Fruit fly (Drosophila melanogaster) whole organism: ENCODE results near the gene CG9692.

Experiments
- CG8478 ChIP-seq: fragments of >200 bp; optimal IDR thresholded peaks from 2 replicates; lab custom pipeline; 2018; ENCODE audit warnings: inconsistent platforms
- Dll ChIP-seq: fragments of >200 bp; optimal IDR thresholded peaks from 2 replicates; lab custom pipeline; 2017
- EcR ChIP-seq, 2 experiments: fragments of >200 bp; optimal IDR thresholded peaks; 2 replicates each; lab custom pipeline; 2017; ENCODE audit warnings: missing biosample characterization in 2 of 2, missing genetic modification characterization in 2 of 2, missing genetic modification reagents in 2 of 2
- pan ChIP-seq: fragments of >200 bp; optimal IDR thresholded peaks from 2 replicates; lab custom pipeline; 2017
- psq ChIP-seq: fragments of >200 bp; optimal IDR thresholded peaks from 2 replicates; lab custom pipeline; 2017
- usp ChIP-seq: fragments of >200 bp; optimal IDR thresholded peaks from 2 replicates; lab custom pipeline; 2017; ENCODE audit warnings: missing biosample characterization, missing genetic modification characterization, mixed read lengths

DNA sequence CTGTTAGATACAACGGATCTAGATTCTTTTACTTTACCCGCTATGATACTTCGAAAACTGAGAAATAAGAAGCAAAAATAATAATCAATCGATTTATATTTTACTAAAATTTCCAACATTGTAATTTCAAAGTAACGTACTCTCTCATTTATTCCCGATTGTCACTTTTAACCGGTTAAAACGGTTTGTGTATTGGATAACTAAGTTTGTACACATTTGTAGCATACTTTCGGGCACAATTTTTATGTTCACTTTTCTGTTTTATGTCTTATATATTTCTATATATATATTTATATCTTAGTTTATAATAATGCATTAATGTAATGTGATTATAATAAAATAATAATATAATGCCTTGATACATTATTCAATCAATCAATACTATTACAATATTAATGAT, 36.9 kb downstream of the CG9692 start:
- TF ChIP-seq usp (no peak), pan (lab: Kevin White, UChicago) (no peak), psq (lab: Kevin White, UChicago) (no peak), EcR (GFP tag; optimal IDR thresholded peaks at IDR 0.05; lab: Kevin White, UChicago) (no peak), CG8478 (lab: Kevin White, UChicago) (no peak), Dll (no peak)
